Worm (Caenorhabditis elegans) whole organism, L4 larva: Measurements from ENCODE around the gene hlh-29.
"Not testable (repeated sequence)": the region's sequence is repeated elsewhere in the genome, so short reads cannot be mapped to it uniquely, and the experiment has no call there.

Experiments
- D1046.2 ChIP-seq: fragments of 200-800 bp; sonication (Bioruptor generic); IDR thresholded peaks from 2 replicates; pipeline ENCODE4 v1.3.6; 2022; ENCODE audit warnings: missing genetic modification characterization, missing compliant biosample characterization
- F10B5.3 ChIP-seq: sonication (generic microtip); optimal IDR thresholded peaks from 2 replicates; lab custom pipeline; 2016; ENCODE audit warnings: mild to moderate bottlenecking, missing genetic modification characterization, missing compliant biosample characterization
- F26F4.8 ChIP-seq: fragments of 200-800 bp; sonication (Bioruptor generic); conservative IDR thresholded peaks from 2 replicates; pipeline ENCODE4 v1.3.6; 2022; ENCODE audit warnings: missing genetic modification characterization, missing compliant biosample characterization
- Y48G9A.11 ChIP-seq: fragments of 200-800 bp; sonication (Bioruptor generic); IDR thresholded peaks from 2 replicates; pipeline ENCODE4 v1.3.6; 2022; ENCODE audit warnings: missing genetic modification reagents, missing genetic modification characterization, missing compliant biosample characterization
- ZK337.2 ChIP-seq: fragments of 200-800 bp; sonication (Bioruptor generic); IDR thresholded peaks from 2 replicates; pipeline ENCODE4 v1.3.6; 2022; ENCODE audit warnings: missing genetic modification reagents, missing genetic modification characterization, missing compliant biosample characterization
- aha-1 ChIP-seq: fragments of 150-350 bp; peaks from one replicate; lab custom pipeline; 2014; ENCODE audit warnings: missing biosample characterization, missing genetic modification characterization
- aly-2 ChIP-seq: sonication (generic microtip); optimal IDR thresholded peaks from 2 replicates; lab custom pipeline; 2018; ENCODE audit warnings: missing biosample characterization, missing genetic modification characterization
- ama-1 ChIP-seq: fragments of 150-350 bp; optimal IDR thresholded peaks from 2 replicates; lab custom pipeline; 2014; ENCODE audit warnings: inconsistent platforms, mixed read lengths
- attf-4 ChIP-seq: sonication (generic microtip); optimal IDR thresholded peaks from 3 replicates; lab custom pipeline; 2017; ENCODE audit warnings: missing biosample characterization, missing genetic modification characterization
- ceh-28 ChIP-seq: fragments of 150-350 bp; optimal IDR thresholded peaks from 2 replicates; lab custom pipeline; 2014; ENCODE audit warnings: missing biosample characterization, missing genetic modification reagents, missing genetic modification characterization
- ceh-32 ChIP-seq: sonication (generic microtip); optimal IDR thresholded peaks from 2 replicates; lab custom pipeline; 2016; ENCODE audit warnings: mild to moderate bottlenecking, missing genetic modification characterization, missing compliant biosample characterization; ENCODE audit not compliant: poor library complexity
- ceh-62 ChIP-seq: sonication (generic microtip); optimal IDR thresholded peaks from 2 replicates; lab custom pipeline; 2017; ENCODE audit warnings: missing biosample characterization, missing genetic modification characterization
- ceh-82 ChIP-seq: sonication (generic microtip); optimal IDR thresholded peaks from 2 replicates; lab custom pipeline; 2017; ENCODE audit warnings: missing biosample characterization, missing genetic modification characterization
- ctbp-1 ChIP-seq: fragments of 200-800 bp; sonication (Bioruptor generic); IDR thresholded peaks from 2 replicates; pipeline ENCODE4 v1.3.6; 2022; ENCODE audit warnings: missing genetic modification reagents, missing genetic modification characterization, missing compliant biosample characterization
- daf-19 ChIP-seq: fragments of 200-800 bp; sonication (Bioruptor generic); conservative IDR thresholded peaks from 2 replicates; pipeline ENCODE4 v1.3.6; 2022; ENCODE audit warnings: missing genetic modification characterization, missing compliant biosample characterization
- dmd-9 ChIP-seq: fragments of 200-800 bp; sonication (Bioruptor generic); IDR thresholded peaks from 2 replicates; pipeline ENCODE4 v1.3.6; 2022; ENCODE audit warnings: missing genetic modification reagents, missing genetic modification characterization, missing compliant biosample characterization
- dpl-1 ChIP-seq: fragments of 150-350 bp; optimal IDR thresholded peaks from 2 replicates; lab custom pipeline; 2014; ENCODE audit warnings: missing biosample characterization, missing genetic modification reagents, missing genetic modification characterization
- hif-1 ChIP-seq, 2 experiments: sonication (generic microtip); optimal IDR thresholded peaks; 2 replicates each; lab custom pipeline; 2016 to 2017; ENCODE audit warnings: missing compliant biosample characterization in 2 of 2, missing genetic modification characterization in 2 of 2, missing genetic modification reagents in 2 of 2, missing genotype in 2 of 2, mild to moderate bottlenecking in 1 of 2
- hmg-1.1 ChIP-seq: fragments of 200-800 bp; sonication (Bioruptor generic); IDR thresholded peaks from 2 replicates; pipeline ENCODE4 v1.3.6; 2022; ENCODE audit warnings: missing genetic modification reagents, missing genetic modification characterization, missing compliant biosample characterization
- lin-1 ChIP-seq: fragments of 200-800 bp; sonication (Bioruptor generic); IDR thresholded peaks from 2 replicates; pipeline ENCODE4 v1.3.6; 2022; ENCODE audit warnings: missing genetic modification reagents, missing genetic modification characterization, missing compliant biosample characterization
- lin-13 ChIP-seq: fragments of 150-350 bp; optimal IDR thresholded peaks from 2 replicates; lab custom pipeline; 2014; ENCODE audit warnings: missing biosample characterization, missing genetic modification reagents, missing genetic modification characterization
- lin-29 ChIP-seq: fragments of 200-800 bp; sonication (Bioruptor generic); IDR thresholded peaks from 2 replicates; pipeline ENCODE4 v1.3.6; 2022; ENCODE audit warnings: missing genetic modification reagents, missing genetic modification characterization, missing compliant biosample characterization
- lsy-2 ChIP-seq, 2 experiments: fragments of 150-350 bp in 1 of 2; sonication (generic microtip) in 1 of 2; optimal IDR thresholded peaks; 2 replicates each; lab custom pipeline; 2014 to 2017; ENCODE audit warnings: missing biosample characterization in 2 of 2, missing genetic modification characterization in 2 of 2
- madf-9 ChIP-seq: fragments of 200-800 bp; sonication (Bioruptor generic); conservative IDR thresholded peaks from 2 replicates; pipeline ENCODE4 v1.3.6; 2022; ENCODE audit warnings: missing genetic modification reagents, missing genetic modification characterization, missing compliant biosample characterization
- mdl-1 ChIP-seq, 2 experiments: fragments of 150-350 bp in 1 of 2; sonication (generic microtip) in 1 of 2; optimal IDR thresholded peaks; 2 replicates each; lab custom pipeline; 2014 to 2017; ENCODE audit warnings: missing biosample characterization in 2 of 2, missing genetic modification characterization in 2 of 2
- mep-1 ChIP-seq: fragments of 150-350 bp; sonication (generic microtip); optimal IDR thresholded peaks from 3 replicates; lab custom pipeline; 2014; ENCODE audit warnings: missing biosample characterization, missing genetic modification characterization
- mxl-2 ChIP-seq: fragments of 200-800 bp; sonication (Bioruptor generic); conservative IDR thresholded peaks from 2 replicates; pipeline ENCODE4 v1.3.6; 2022; ENCODE audit warnings: missing genetic modification reagents, missing genetic modification characterization, missing compliant biosample characterization
- nhr-10 ChIP-seq: fragments of 150-350 bp; optimal IDR thresholded peaks from 2 replicates; lab custom pipeline; 2014; ENCODE audit warnings: missing biosample characterization, missing genetic modification characterization
- nhr-102 ChIP-seq: sonication (generic microtip); optimal IDR thresholded peaks from 2 replicates; lab custom pipeline; 2016; ENCODE audit warnings: mild to moderate bottlenecking, missing genetic modification characterization, moderate library complexity, missing compliant biosample characterization
- nhr-111 ChIP-seq: fragments of 200-800 bp; sonication (Bioruptor generic); optimal IDR thresholded peaks from 2 replicates; lab custom pipeline; 2018; ENCODE audit warnings: mild to moderate bottlenecking, missing genetic modification characterization, missing compliant biosample characterization
- nhr-28 ChIP-seq: fragments of 150-350 bp; optimal IDR thresholded peaks from 2 replicates; lab custom pipeline; 2014; ENCODE audit warnings: missing biosample characterization, missing genetic modification characterization
- nhr-41 ChIP-seq: fragments of 200-800 bp; sonication (Bioruptor generic); IDR thresholded peaks from 2 replicates; pipeline ENCODE4 v1.3.6; 2022; ENCODE audit warnings: missing genetic modification reagents, missing genetic modification characterization, missing compliant biosample characterization
- nhr-6 ChIP-seq: fragments of 150-350 bp; optimal IDR thresholded peaks from 2 replicates; lab custom pipeline; 2014; ENCODE audit warnings: missing biosample characterization, missing genetic modification characterization
- pqm-1 ChIP-seq: sonication (generic microtip); optimal IDR thresholded peaks from 2 replicates; lab custom pipeline; 2017; ENCODE audit warnings: missing biosample characterization, missing genetic modification characterization
- rbr-2 ChIP-seq: sonication (generic microtip); optimal IDR thresholded peaks from 2 replicates; lab custom pipeline; 2016; ENCODE audit warnings: missing genotype, missing genetic modification characterization, missing compliant biosample characterization
- saeg-2 ChIP-seq: fragments of 200-800 bp; sonication (Bioruptor generic); IDR thresholded peaks from 2 replicates; pipeline ENCODE4 v1.3.6; 2022; ENCODE audit warnings: missing genetic modification reagents, missing genetic modification characterization, missing compliant biosample characterization
- sdz-12 ChIP-seq: fragments of 200-800 bp; sonication (Bioruptor generic); optimal IDR thresholded peaks from 2 replicates; lab custom pipeline; 2018; ENCODE audit warnings: mild to moderate bottlenecking, missing genetic modification characterization, missing compliant biosample characterization
- set-16 ChIP-seq: fragments of 200-800 bp; sonication (Bioruptor generic); IDR thresholded peaks from 2 replicates; pipeline ENCODE4 v1.3.6; 2022; ENCODE audit warnings: missing genetic modification reagents, missing genetic modification characterization, missing compliant biosample characterization
- snpc-1.2 ChIP-seq: fragments of 200-800 bp; sonication (Bioruptor generic); IDR thresholded peaks from 2 replicates; pipeline ENCODE4 v1.3.6; 2022; ENCODE audit warnings: missing genetic modification reagents, missing genetic modification characterization, missing compliant biosample characterization
- spr-1 ChIP-seq: sonication (generic microtip); optimal IDR thresholded peaks from 2 replicates; lab custom pipeline; 2016; ENCODE audit warnings: mild to moderate bottlenecking, missing genetic modification characterization, missing compliant biosample characterization
- unc-130 ChIP-seq: sonication (generic microtip); optimal IDR thresholded peaks from 2 replicates; lab custom pipeline; 2016; ENCODE audit warnings: missing genetic modification reagents, missing genetic modification characterization, missing compliant biosample characterization
- unc-62 ChIP-seq, 3 experiments: fragments of 150-350 bp in 1 of 3; sonication (generic microtip); optimal IDR thresholded peaks in 2 of 3; peaks in 1 of 3; 1 replicate in 1 of 3; 2 replicates in 2 of 3; lab custom pipeline; 2014 to 2017; ENCODE audit warnings: missing biosample characterization in 3 of 3, missing genetic modification characterization in 3 of 3, missing genetic modification reagents in 3 of 3, missing genotype in 1 of 3
- vab-7 ChIP-seq: fragments of 200-800 bp; sonication (Bioruptor generic); IDR thresholded peaks from 2 replicates; pipeline ENCODE4 v1.3.6; 2022; ENCODE audit warnings: missing genetic modification reagents, missing genetic modification characterization, missing compliant biosample characterization
- ztf-11 ChIP-seq: fragments of 150-350 bp; optimal IDR thresholded peaks from 2 replicates; lab custom pipeline; 2014; ENCODE audit warnings: missing biosample characterization, missing genetic modification characterization
- ztf-7 ChIP-seq: fragments of 150-350 bp; optimal IDR thresholded peaks from 2 replicates; lab custom pipeline; 2014; ENCODE audit warnings: missing biosample characterization, missing genetic modification characterization

Gene hlh-29

ce11 chrX:17562195-17562594 lies 13.8 kb upstream of the hlh-29 start:
- TF ChIP-seq mep-1 (tag; lab: Kevin White, UChicago) (no peak), aha-1 (tag; lab: Kevin White, UChicago) (peak; percentile 16), sdz-12 (GFP tag; lab: Kevin White, UChicago) (no peak), hmg-1.1 (GFP tag; lab: Robert Waterston, UW) (peak; percentile 32; the same call in 1 of the 2 replicates), dpl-1 (no peak), saeg-2 (GFP tag; lab: Robert Waterston, UW) (no peak), unc-130 (GFP tag; lab: Kevin White, UChicago) (no peak), rbr-2 (no peak)
- TF ChIP-seq, all 104 proteins: peak for 2

ce11 chrX:17553772-17554171 lies 5.3 kb upstream of the hlh-29 start:
- TF ChIP-seq aha-1 (tag; lab: Kevin White, UChicago) (peak; percentile 88), unc-62 (GFP tag; optimal IDR thresholded peaks at IDR 0.05 in 1 of 2; lab: Kevin White, UChicago) (peak in 1 of 2 experiments; percentile 39), unc-62 (tag; optimal IDR thresholded peaks at IDR 0.05; lab: Kevin White, UChicago) (no peak), set-16 (GFP tag; lab: Robert Waterston, UW) (peak; percentile 11; the same call in 1 of the 2 replicates), daf-19 (GFP tag; lab: Robert Waterston, UW) (no peak), mep-1 (tag; lab: Kevin White, UChicago) (no peak), D1046.2 (GFP tag; lab: Robert Waterston, UW) (no peak)

- not testable (repeated sequence) for TF ChIP-seq Y48G9A.11; aly-2 (tag; lab: Kevin White, UChicago); mxl-2 (GFP tag; lab: Robert Waterston, UW)
Measured at ce11 chrX:17550755-17551154, 2.3 kb upstream of the hlh-29 start, which contains the start of gene hlh-28. TSS of gene hlh-28 (plus strand) at chrX:17551055.

- TF ChIP-seq F26F4.8 = no peak
- no peak for TF ChIP-seq ceh-82 (tag; lab: Kevin White, UChicago)
- no peak for TF ChIP-seq unc-62 (GFP tag; optimal IDR thresholded peaks at IDR 0.05 in 1 of 2; lab: Kevin White, UChicago)
- no peak for TF ChIP-seq unc-62 (tag; optimal IDR thresholded peaks at IDR 0.05; lab: Kevin White, UChicago)
- TF ChIP-seq F10B5.3 (tag; lab: Kevin White, UChicago) = peak; percentile 76
- TF ChIP-seq vab-7 (GFP tag; lab: Robert Waterston, UW) = peak; percentile 74
- peak; percentile 20 for TF ChIP-seq aha-1 (tag; lab: Kevin White, UChicago)
- no peak for TF ChIP-seq ctbp-1
- no peak for TF ChIP-seq aly-2 (tag; lab: Kevin White, UChicago)
- peak in 1 of 2 experiments; percentile 21 for TF ChIP-seq mdl-1 (tag; optimal IDR thresholded peaks at IDR 0.05; lab: Kevin White, UChicago)
- TF ChIP-seq ceh-62 = no peak
- no peak for TF ChIP-seq nhr-6 (tag; lab: Kevin White, UChicago)
- peak; percentile 62 for TF ChIP-seq spr-1 (tag; lab: Kevin White, UChicago)
- TF ChIP-seq mep-1 (tag; lab: Kevin White, UChicago) = peak; percentile 63
- no peak for TF ChIP-seq unc-130 (GFP tag; lab: Kevin White, UChicago)
- TF ChIP-seq ZK337.2 (GFP tag; lab: Robert Waterston, UW) = no peak
- TF ChIP-seq nhr-111 (GFP tag; lab: Kevin White, UChicago) = no peak
- TF ChIP-seq lin-13 (GFP tag; lab: Kevin White, UChicago) = no peak
- no peak for TF ChIP-seq nhr-41 (GFP tag; lab: Robert Waterston, UW)
- TF ChIP-seq ama-1 (lab: Kevin White, UChicago) = no peak
- TF ChIP-seq snpc-1.2 = no peak
- TF ChIP-seq lin-29 (GFP tag; lab: Robert Waterston, UW) = no peak
- TF ChIP-seq nhr-10 (tag; lab: Kevin White, UChicago) = no peak
- TF ChIP-seq ceh-28 (tag; lab: Kevin White, UChicago) = no peak
- no peak for TF ChIP-seq attf-4 (tag; lab: Kevin White, UChicago)
- TF ChIP-seq ztf-11 = no peak
- peak; percentile 79 for TF ChIP-seq nhr-102 (tag; lab: Kevin White, UChicago)
- TF ChIP-seq pqm-1 (tag; lab: Kevin White, UChicago) = no peak
- no peak for TF ChIP-seq hif-1 (tag; optimal IDR thresholded peaks at IDR 0.05; lab: Kevin White, UChicago)
- TF ChIP-seq ztf-7 (tag; lab: Kevin White, UChicago) = no peak
- 0 out of 2 replicates have a peak, but pooled peaks have one; percentile 28 for TF ChIP-seq lin-1 (GFP tag; lab: Robert Waterston, UW)
- TF ChIP-seq dmd-9 (GFP tag; lab: Robert Waterston, UW) = no peak
- no peak for TF ChIP-seq ceh-32 (tag; lab: Kevin White, UChicago)
- TF ChIP-seq lsy-2 (tag; optimal IDR thresholded peaks at IDR 0.05; lab: Kevin White, UChicago) = no peak
- TF ChIP-seq nhr-28 (tag; lab: Kevin White, UChicago) = peak; percentile 43
- no peak for TF ChIP-seq set-16 (GFP tag; lab: Robert Waterston, UW)
- TF ChIP-seq madf-9 = peak; percentile 63
Measured at ce11 chrX:17545498-17545897, 2.9 kb downstream of the hlh-29 start.
